Worm (Caenorhabditis elegans): ENCODE measurements around the gene sod-1.

DNA sequence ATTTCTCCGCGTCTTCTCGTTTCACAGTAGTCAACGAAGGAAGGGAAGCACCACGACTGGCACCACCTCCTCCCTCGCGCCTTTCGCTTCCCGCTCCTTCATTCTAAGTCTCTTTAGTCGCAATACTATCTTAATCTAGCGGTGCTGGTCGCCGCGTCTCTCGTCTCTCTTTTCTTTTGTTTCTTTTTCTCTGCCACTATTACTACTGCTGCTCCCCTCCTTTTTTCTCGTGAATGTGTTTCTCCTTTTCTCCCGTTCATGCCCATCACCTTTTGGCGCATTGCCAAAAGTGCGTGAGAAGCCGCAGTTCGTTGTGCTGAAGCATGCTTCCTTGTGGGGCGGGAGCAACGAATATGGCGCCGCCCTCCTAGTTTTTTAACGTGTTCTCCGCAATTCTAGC, 47.2 kb downstream of the sod-1 start:
- no peak for TF ChIP-seq aly-2 (tag; optimal IDR thresholded peaks at IDR 0.05)
- TF ChIP-seq ztf-11 (tag; optimal IDR thresholded peaks at IDR 0.05) = no peak
- no peak for TF ChIP-seq nhr-11 (tag; optimal IDR thresholded peaks at IDR 0.05)
- TF ChIP-seq sem-4 (tag; optimal IDR thresholded peaks at IDR 0.05) = peak; percentile 44
- no peak for TF ChIP-seq unc-62 (GFP tag; optimal IDR thresholded peaks at IDR 0.05)

All from whole organism, L2 larva.